Fruit fly (Drosophila melanogaster) whole organism, embryonic: ENCODE measurements around the gene CG14720.
A peak's percentile ranks its signal among the peaks of the same experiment; 100 is the strongest.

ENCODE experiments used
- Antp ChIP-seq: fragments of 200-800 bp; sonication (Bioruptor generic); optimal IDR thresholded peaks from 3 replicates; lab custom pipeline; 2016; ENCODE audit warnings: missing biosample characterization, missing genetic modification characterization
- CG10147 ChIP-seq: fragments of 200-800 bp; sonication (Bioruptor generic); optimal IDR thresholded peaks from 2 replicates; lab custom pipeline; 2019; ENCODE audit warnings: missing biosample characterization, mild to moderate bottlenecking, missing genetic modification characterization, moderate library complexity
- CG1024 ChIP-seq: fragments of 200-800 bp; sonication (Bioruptor generic); IDR thresholded peaks from 2 replicates; pipeline ENCODE4 v1.3.6; 2022; ENCODE audit warnings: missing biosample characterization, missing genetic modification characterization
- CG10565 ChIP-seq: fragments of 200-800 bp; sonication (Bioruptor generic); optimal IDR thresholded peaks from 3 replicates; lab custom pipeline; 2016; ENCODE audit warnings: missing biosample characterization, mild to moderate bottlenecking, missing genetic modification characterization
- CG10979 ChIP-seq: fragments of 200-800 bp; sonication (Bioruptor generic); optimal IDR thresholded peaks from 2 replicates; lab custom pipeline; 2018; ENCODE audit warnings: missing biosample characterization, mild to moderate bottlenecking, missing genetic modification characterization, moderate library complexity
- CG14441 ChIP-seq: fragments of 200-800 bp; sonication (Bioruptor generic); IDR thresholded peaks from 2 replicates; pipeline ENCODE4 v1.3.6; 2022; ENCODE audit warnings: missing biosample characterization, missing genetic modification characterization
- CG1603 ChIP-seq: fragments of 200-800 bp; sonication (Bioruptor generic); optimal IDR thresholded peaks from 2 replicates; lab custom pipeline; 2019; ENCODE audit warnings: missing biosample characterization, mild to moderate bottlenecking, missing genetic modification characterization, moderate library complexity
- CG16863 ChIP-seq: fragments of 200-800 bp; sonication (Bioruptor generic); optimal IDR thresholded peaks from 3 replicates; lab custom pipeline; 2016; ENCODE audit warnings: missing biosample characterization, missing genetic modification characterization
- CG17186 ChIP-seq: fragments of 200-800 bp; sonication (Bioruptor generic); optimal IDR thresholded peaks from 3 replicates; lab custom pipeline; 2017; ENCODE audit warnings: missing biosample characterization, missing genetic modification reagents, missing genetic modification characterization
- CG17802 ChIP-seq: fragments of 200-800 bp; sonication (Bioruptor generic); optimal IDR thresholded peaks from 2 replicates; lab custom pipeline; 2018; ENCODE audit warnings: missing biosample characterization, mild to moderate bottlenecking, missing genetic modification characterization, moderate library complexity
- CG17829 ChIP-seq: fragments of 200-800 bp; optimal IDR thresholded peaks from 2 replicates; lab custom pipeline; 2019; ENCODE audit warnings: missing biosample characterization, mild to moderate bottlenecking, missing genetic modification characterization, moderate library complexity
- CG31388 ChIP-seq: fragments of 200-800 bp; sonication (Bioruptor generic); optimal IDR thresholded peaks from 2 replicates; lab custom pipeline; 2016; ENCODE audit warnings: missing biosample characterization, missing genetic modification characterization
- CG3281 ChIP-seq: fragments of 200-800 bp; sonication (Bioruptor generic); optimal IDR thresholded peaks from 3 replicates; lab custom pipeline; 2017; ENCODE audit warnings: missing biosample characterization, mild to moderate bottlenecking, missing genetic modification characterization
- CG33557 ChIP-seq: fragments of 200-800 bp; sonication (Bioruptor generic); optimal IDR thresholded peaks from 2 replicates; lab custom pipeline; 2019; ENCODE audit warnings: missing biosample characterization, mild to moderate bottlenecking, missing genetic modification characterization, moderate library complexity
- CG4424 ChIP-seq: fragments of 200-800 bp; sonication (Bioruptor generic); optimal IDR thresholded peaks from 3 replicates; lab custom pipeline; 2016; ENCODE audit warnings: missing biosample characterization, missing genetic modification characterization
- CG7839 ChIP-seq: fragments of 200-800 bp; sonication (Bioruptor generic); optimal IDR thresholded peaks from 3 replicates; lab custom pipeline; 2018; ENCODE audit warnings: missing biosample characterization, mild to moderate bottlenecking, missing genetic modification characterization, moderate library complexity
- CG7928 ChIP-seq: fragments of 200-800 bp; sonication (Bioruptor generic); optimal IDR thresholded peaks from 2 replicates; lab custom pipeline; 2017; ENCODE audit warnings: missing biosample characterization, mild to moderate bottlenecking, missing genetic modification characterization
- CG9876 ChIP-seq: fragments of 200-800 bp; sonication (Bioruptor generic); optimal IDR thresholded peaks from 2 replicates; lab custom pipeline; 2016; ENCODE audit warnings: missing biosample characterization, missing genetic modification characterization
- Dip3 ChIP-seq: fragments of 200-800 bp; sonication (Bioruptor generic); optimal IDR thresholded peaks from 3 replicates; lab custom pipeline; 2016; ENCODE audit warnings: missing biosample characterization, missing genetic modification characterization
- Ets97D ChIP-seq: fragments of 200-800 bp; sonication (Bioruptor generic); optimal IDR thresholded peaks from 3 replicates; lab custom pipeline; 2016; ENCODE audit warnings: missing biosample characterization, missing genetic modification characterization
- Fer3 ChIP-seq: fragments of 200-800 bp; sonication (Bioruptor generic); optimal IDR thresholded peaks from 2 replicates; lab custom pipeline; 2018; ENCODE audit warnings: missing biosample characterization, mild to moderate bottlenecking, missing genetic modification characterization, moderate library complexity
- Gsc ChIP-seq: fragments of 200-800 bp; sonication (Bioruptor generic); IDR thresholded peaks from 2 replicates; pipeline ENCODE4 v1.3.6; 2022; ENCODE audit warnings: missing biosample characterization, missing genetic modification characterization
- HLH3B ChIP-seq: fragments of 200-800 bp; sonication (Bioruptor generic); IDR thresholded peaks from 2 replicates; pipeline ENCODE4 v1.3.6; 2022; ENCODE audit warnings: missing biosample characterization, missing genetic modification characterization
- MESR4 ChIP-seq: fragments of 200-800 bp; sonication (Bioruptor generic); optimal IDR thresholded peaks from 2 replicates; lab custom pipeline; 2018; ENCODE audit warnings: missing biosample characterization, mild to moderate bottlenecking, missing genetic modification characterization, moderate library complexity
- MTF-1 ChIP-seq: fragments of 200-800 bp; sonication (Bioruptor generic); optimal IDR thresholded peaks from 2 replicates; lab custom pipeline; 2018; ENCODE audit warnings: missing biosample characterization, mild to moderate bottlenecking, missing genetic modification characterization, borderline replicate concordance
- Med ChIP-seq: fragments of 200-800 bp; sonication (Bioruptor generic); peaks from one replicate; lab custom pipeline; 2016; ENCODE audit warnings: missing biosample characterization, missing genetic modification characterization, mild to moderate bottlenecking, inconsistent platforms, moderate library complexity
- Meics ChIP-seq: fragments of 200-800 bp; sonication (Bioruptor generic); optimal IDR thresholded peaks from 2 replicates; lab custom pipeline; 2017; ENCODE audit warnings: missing biosample characterization, mild to moderate bottlenecking, missing genetic modification characterization
- NC2β ChIP-seq: fragments of 200-800 bp; sonication (Bioruptor generic); optimal IDR thresholded peaks from 2 replicates; lab custom pipeline; 2016; ENCODE audit warnings: missing biosample characterization, missing genetic modification characterization
- Ravus ChIP-seq: fragments of 200-800 bp; sonication (Bioruptor generic); IDR thresholded peaks from 2 replicates; pipeline ENCODE4 v1.3.6; 2022; ENCODE audit warnings: missing biosample characterization, missing genetic modification characterization
- Sox102F ChIP-seq: fragments of 200-800 bp; sonication (Bioruptor generic); optimal IDR thresholded peaks from 2 replicates; lab custom pipeline; 2018; ENCODE audit warnings: missing biosample characterization, mild to moderate bottlenecking, missing genetic modification characterization, moderate library complexity
- Tbp ChIP-seq: fragments of >200 bp; optimal IDR thresholded peaks from 2 replicates; lab custom pipeline; 2018; ENCODE audit warnings: missing biosample characterization, missing genetic modification characterization
- YL-1 ChIP-seq: fragments of 200-800 bp; sonication (Bioruptor generic); optimal IDR thresholded peaks from 3 replicates; lab custom pipeline; 2017; ENCODE audit warnings: missing biosample characterization, mild to moderate bottlenecking, missing genetic modification characterization
- aop ChIP-seq: fragments of 200-800 bp; sonication (Bioruptor generic); IDR thresholded peaks from 2 replicates; pipeline ENCODE4 v1.3.6; 2022; ENCODE audit warnings: missing biosample characterization, missing genetic modification characterization
- bsh ChIP-seq, 2 experiments: fragments of 200-800 bp; sonication (Bioruptor generic); optimal IDR thresholded peaks; 2 replicates each; lab custom pipeline; 2017 to 2018; ENCODE audit warnings: mild to moderate bottlenecking in 2 of 2, missing biosample characterization in 2 of 2, missing genetic modification characterization in 2 of 2, moderate library complexity in 1 of 2
- cad ChIP-seq: fragments of >200 bp; optimal IDR thresholded peaks from 2 replicates; lab custom pipeline; 2017; ENCODE audit warnings: missing biosample characterization, missing genetic modification characterization
- crp ChIP-seq, 2 experiments: fragments of 200-800 bp; sonication (Bioruptor generic); optimal IDR thresholded peaks; 2 replicates in 1 of 2; 3 replicates in 1 of 2; lab custom pipeline; 2017; ENCODE audit warnings: missing biosample characterization in 2 of 2, missing genetic modification characterization in 2 of 2, mild to moderate bottlenecking in 1 of 2, moderate library complexity in 1 of 2
- emc ChIP-seq: fragments of 200-800 bp; sonication (Bioruptor generic); optimal IDR thresholded peaks from 2 replicates; lab custom pipeline; 2016; ENCODE audit warnings: missing biosample characterization, missing genetic modification characterization
- fd102C ChIP-seq: fragments of 200-800 bp; sonication (Bioruptor generic); optimal IDR thresholded peaks from 2 replicates; lab custom pipeline; 2018; ENCODE audit warnings: missing biosample characterization, mild to moderate bottlenecking, missing genetic modification characterization, moderate library complexity
- gsb-n ChIP-seq: fragments of 200-800 bp; sonication (Bioruptor generic); optimal IDR thresholded peaks from 3 replicates; lab custom pipeline; 2018; ENCODE audit warnings: missing biosample characterization, mild to moderate bottlenecking, missing genetic modification characterization
- lov ChIP-seq, 2 experiments: fragments of 200-800 bp in 1 of 2; fragments of >200 bp in 1 of 2; sonication (Bioruptor generic) in 1 of 2; IDR thresholded peaks in 1 of 2; optimal IDR thresholded peaks in 1 of 2; 2 replicates in 1 of 2; 3 replicates in 1 of 2; pipeline versions ENCODE4 v1.3.6 to Lab custom; 2017 to 2022; ENCODE audit warnings: missing biosample characterization in 1 of 2, missing genetic modification characterization in 1 of 2
- mirr ChIP-seq: fragments of 200-800 bp; sonication (Bioruptor generic); optimal IDR thresholded peaks from 3 replicates; lab custom pipeline; 2018; ENCODE audit warnings: missing biosample characterization, mild to moderate bottlenecking, missing genetic modification characterization
- otp ChIP-seq: fragments of 200-800 bp; sonication (Bioruptor generic); IDR thresholded peaks from 3 replicates; pipeline ENCODE4, ENCODE4 v1.3.6; 2022; ENCODE audit warnings: missing biosample characterization, missing genetic modification characterization
- peb ChIP-seq: fragments of 200-800 bp; sonication (Bioruptor generic); IDR thresholded peaks from 2 replicates; pipeline ENCODE4 v1.3.6; 2022; ENCODE audit warnings: missing biosample characterization, missing genetic modification characterization
- pho ChIP-seq: fragments of 200-800 bp; sonication (Bioruptor generic); optimal IDR thresholded peaks from 2 replicates; lab custom pipeline; 2016; ENCODE audit warnings: missing biosample characterization, missing genetic modification characterization
- pita ChIP-seq: fragments of 200-800 bp; sonication (Bioruptor generic); optimal IDR thresholded peaks from 2 replicates; lab custom pipeline; 2017; ENCODE audit warnings: missing biosample characterization, mild to moderate bottlenecking, missing genetic modification characterization
- pros ChIP-seq: fragments of 200-800 bp; sonication (Bioruptor generic); optimal IDR thresholded peaks from 3 replicates; lab custom pipeline; 2019; ENCODE audit warnings: missing biosample characterization, mild to moderate bottlenecking, missing genetic modification characterization, moderate library complexity
- psq ChIP-seq: fragments of 200-800 bp; sonication (Bioruptor generic); optimal IDR thresholded peaks from 2 replicates; lab custom pipeline; 2017; ENCODE audit warnings: missing biosample characterization, missing genetic modification characterization
- sqz ChIP-seq: fragments of 200-800 bp; sonication (Bioruptor generic); optimal IDR thresholded peaks from 3 replicates; lab custom pipeline; 2018; ENCODE audit warnings: missing biosample characterization, mild to moderate bottlenecking, missing genetic modification characterization
- twi ChIP-seq: fragments of 200-800 bp; optimal IDR thresholded peaks from 2 replicates; lab custom pipeline; 2019; ENCODE audit warnings: missing biosample characterization, mild to moderate bottlenecking, missing genetic modification characterization, moderate library complexity
- unpg ChIP-seq: fragments of 200-800 bp; sonication (Bioruptor generic); optimal IDR thresholded peaks from 3 replicates; lab custom pipeline; 2018; ENCODE audit warnings: missing biosample characterization, mild to moderate bottlenecking, missing genetic modification characterization, moderate library complexity
- vfl ChIP-seq: fragments of 200-800 bp; sonication (Bioruptor generic); optimal IDR thresholded peaks from 2 replicates; lab custom pipeline; 2016; ENCODE audit warnings: missing biosample characterization, missing genetic modification characterization

CG14720 gene

DNA sequence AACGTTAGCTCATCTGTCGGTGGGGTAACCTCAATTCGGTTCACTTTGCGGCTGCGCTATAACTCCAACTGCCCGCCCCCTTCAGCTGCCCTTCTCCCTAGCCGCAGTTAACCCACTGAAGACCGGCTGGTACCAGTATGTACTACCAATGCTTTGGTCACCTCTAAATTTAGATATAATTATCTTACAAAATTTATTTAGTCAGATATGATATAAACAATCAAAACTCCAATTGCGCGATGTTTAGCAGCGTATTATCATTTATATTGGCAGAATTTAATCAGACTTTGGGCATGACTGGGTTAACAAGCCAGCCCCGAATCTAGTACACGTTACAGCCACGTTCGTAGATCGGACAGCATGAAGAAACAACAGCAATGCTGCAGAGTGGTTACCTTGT lies 49.8 kb upstream of the CG14720 start (continued):
- TF ChIP-seq HLH3B (GFP tag; lab: Robert Waterston, UW): peak; percentile 55
- peak; percentile 55 for TF ChIP-seq Fer3 (tag; lab: Kevin White, UChicago)
- TF ChIP-seq CG4424 (GFP tag; lab: Kevin White, UChicago): no peak
- no peak for TF ChIP-seq pros
- peak; percentile 61 for TF ChIP-seq unpg (GFP tag; lab: Kevin White, UChicago)
- peak; percentile 36 for TF ChIP-seq CG10979 (tag; lab: Kevin White, UChicago)
- TF ChIP-seq CG17829: peak; percentile 54
- TF ChIP-seq Ravus (GFP tag; lab: Robert Waterston, UW): no peak
- TF ChIP-seq peb: no peak
- no peak for TF ChIP-seq CG7928 (GFP tag; lab: Kevin White, UChicago)
- no peak for TF ChIP-seq MESR4 (GFP tag; lab: Kevin White, UChicago)
- peak; percentile 84 for TF ChIP-seq Med (GFP tag; lab: Kevin White, UChicago)
- TF ChIP-seq bsh (GFP tag; optimal IDR thresholded peaks at IDR 0.05; lab: Kevin White, UChicago): peak; percentile 29 to 36
- TF ChIP-seq MTF-1 (GFP tag; lab: Kevin White, UChicago): peak; percentile 36
- TF ChIP-seq CG7839 (tag; lab: Kevin White, UChicago): peak; percentile 66
- TF ChIP-seq CG3281 (GFP tag; lab: Kevin White, UChicago): peak; percentile 41
- TF ChIP-seq CG16863 (GFP tag; lab: Kevin White, UChicago): no peak
- peak; percentile 66 for TF ChIP-seq Sox102F (GFP tag; lab: Kevin White, UChicago)
- TF ChIP-seq aop (GFP tag; lab: Robert Waterston, UW): no peak
- TF ChIP-seq YL-1 (GFP tag; lab: Kevin White, UChicago): no peak
- peak; percentile 70 for TF ChIP-seq CG14441 (GFP tag; lab: Robert Waterston, UW)
- no peak for TF ChIP-seq pho (GFP tag; lab: Kevin White, UChicago)
- TF ChIP-seq emc (GFP tag; lab: Kevin White, UChicago): no peak
- no peak for TF ChIP-seq twi
- TF ChIP-seq Antp (GFP tag; lab: Kevin White, UChicago): no peak
- no peak for TF ChIP-seq Dip3 (GFP tag; lab: Kevin White, UChicago)
- no peak for TF ChIP-seq vfl (GFP tag; lab: Kevin White, UChicago)
- TF ChIP-seq lov (optimal IDR thresholded peaks at IDR 0.05; lab: Kevin White, UChicago): no peak
- no peak for TF ChIP-seq lov (GFP tag; IDR thresholded peaks at IDR 0.05; lab: Robert Waterston, UW)
- no peak for TF ChIP-seq crp (GFP tag; optimal IDR thresholded peaks at IDR 0.05; lab: Kevin White, UChicago)
- no peak for TF ChIP-seq CG1024 (GFP tag; lab: Robert Waterston, UW)
- peak; percentile 25 for TF ChIP-seq Meics (GFP tag; lab: Kevin White, UChicago)
- no peak for TF ChIP-seq Gsc
- no peak for TF ChIP-seq CG31388 (GFP tag; lab: Kevin White, UChicago)
- TF ChIP-seq CG10147: peak; percentile 57
- TF ChIP-seq fd102C (GFP tag; lab: Kevin White, UChicago): no peak
- no peak for TF ChIP-seq CG33557 (GFP tag; lab: Kevin White, UChicago)
- 0 out of 3 replicates have a peak, but pooled peaks have one; percentile 17 for TF ChIP-seq otp (GFP tag; lab: Robert Waterston, UW)
- no peak for TF ChIP-seq CG9876 (GFP tag; lab: Kevin White, UChicago)
- TF ChIP-seq CG17802 (tag; lab: Kevin White, UChicago): no peak
- TF ChIP-seq pita (GFP tag; lab: Kevin White, UChicago): no peak
- TF ChIP-seq sqz: peak; percentile 3
- TF ChIP-seq mirr (GFP tag; lab: Kevin White, UChicago): no peak
- TF ChIP-seq CG10565 (GFP tag; lab: Kevin White, UChicago): no peak
- no peak for TF ChIP-seq psq (GFP tag; lab: Kevin White, UChicago)
- TF ChIP-seq gsb-n: peak; percentile 17
- peak; percentile 65 for TF ChIP-seq CG1603
- no peak for TF ChIP-seq cad (GFP tag; lab: Kevin White, UChicago)
- no peak for TF ChIP-seq Ets97D
- no peak for TF ChIP-seq Tbp (GFP tag; lab: Kevin White, UChicago)
- no peak for TF ChIP-seq CG17186 (GFP tag; lab: Kevin White, UChicago)
- TF ChIP-seq NC2β (GFP tag; lab: Kevin White, UChicago): no peak
